Fruit fly (Drosophila melanogaster) whole organism, embryonic: ENCODE data around the gene Crg-1.

Source experiments
- ATbp ChIP-seq: fragments of 200-800 bp; sonication (Bioruptor generic); optimal IDR thresholded peaks from 2 replicates; lab custom pipeline; 2017; ENCODE audit warnings: missing biosample characterization, mild to moderate bottlenecking, missing genetic modification characterization, missing genetic modification reagents
- Asciz ChIP-seq: fragments of 200-800 bp; sonication (Bioruptor generic); optimal IDR thresholded peaks from 2 replicates; lab custom pipeline; 2017; ENCODE audit warnings: missing biosample characterization, mild to moderate bottlenecking, missing genetic modification characterization, missing genetic modification reagents
- B-H1 ChIP-seq: fragments of 200-800 bp; sonication (Bioruptor generic); IDR thresholded peaks from 3 replicates; pipeline ENCODE4 v1.3.6; 2022; ENCODE audit warnings: missing biosample characterization, missing genetic modification characterization
- CG10267 ChIP-seq: fragments of 200-800 bp; sonication (Bioruptor generic); optimal IDR thresholded peaks from 2 replicates; lab custom pipeline; 2018; ENCODE audit warnings: missing biosample characterization, mild to moderate bottlenecking, missing genetic modification characterization, moderate library complexity
- CG11247 ChIP-seq: fragments of 200-800 bp; sonication (Bioruptor generic); IDR thresholded peaks from 2 replicates; pipeline ENCODE4 v1.3.6; 2022; ENCODE audit warnings: missing biosample characterization, missing genetic modification characterization
- CG12219 ChIP-seq: fragments of 200-800 bp; sonication (Bioruptor generic); optimal IDR thresholded peaks from 3 replicates; lab custom pipeline; 2018; ENCODE audit warnings: missing biosample characterization, mild to moderate bottlenecking, missing genetic modification characterization
- CG12769 ChIP-seq: fragments of 200-800 bp; sonication (Bioruptor generic); optimal IDR thresholded peaks from 2 replicates; lab custom pipeline; 2019; ENCODE audit warnings: missing biosample characterization, mild to moderate bottlenecking, missing genetic modification characterization, moderate library complexity
- CG13894 ChIP-seq: fragments of 200-800 bp; sonication (Bioruptor generic); optimal IDR thresholded peaks from 3 replicates; lab custom pipeline; 2018; ENCODE audit warnings: missing biosample characterization, mild to moderate bottlenecking, missing genetic modification characterization, moderate library complexity
- CG17359 ChIP-seq: fragments of 200-800 bp; sonication (Bioruptor generic); optimal IDR thresholded peaks from 3 replicates; lab custom pipeline; 2018; ENCODE audit warnings: missing biosample characterization, mild to moderate bottlenecking, missing genetic modification characterization, moderate library complexity
- CG2116 ChIP-seq: fragments of 200-800 bp; sonication (Bioruptor generic); optimal IDR thresholded peaks from 3 replicates; lab custom pipeline; 2018; ENCODE audit warnings: missing biosample characterization, mild to moderate bottlenecking, missing genetic modification characterization
- CG2129 ChIP-seq: fragments of 200-800 bp; sonication (Bioruptor generic); IDR thresholded peaks from 2 replicates; pipeline ENCODE4 v1.3.6; 2022; ENCODE audit warnings: missing biosample characterization, missing genetic modification characterization; ENCODE audit not compliant: partially characterized antibody
- CG32767 ChIP-seq: fragments of 200-800 bp; sonication (Bioruptor generic); IDR thresholded peaks from 2 replicates; pipeline ENCODE4 v1.3.6; 2022; ENCODE audit warnings: missing biosample characterization, missing genetic modification characterization
- CG4424 ChIP-seq: fragments of 200-800 bp; sonication (Bioruptor generic); optimal IDR thresholded peaks from 3 replicates; lab custom pipeline; 2016; ENCODE audit warnings: missing biosample characterization, missing genetic modification characterization
- CG6791 ChIP-seq: fragments of 200-800 bp; sonication (Bioruptor generic); IDR thresholded peaks from 3 replicates; pipeline ENCODE4 v1.3.6; 2022; ENCODE audit warnings: missing biosample characterization, missing genetic modification characterization; ENCODE audit not compliant: partially characterized antibody
- CG7271 ChIP-seq: fragments of 200-800 bp; sonication (Bioruptor generic); optimal IDR thresholded peaks from 2 replicates; lab custom pipeline; 2018; ENCODE audit warnings: missing biosample characterization, mild to moderate bottlenecking, missing genetic modification characterization, moderate library complexity
- CG8281 ChIP-seq: fragments of 200-800 bp; sonication (Bioruptor generic); optimal IDR thresholded peaks from 2 replicates; lab custom pipeline; 2018; ENCODE audit warnings: missing biosample characterization, mild to moderate bottlenecking, missing genetic modification characterization, moderate library complexity
- CG8359 ChIP-seq: fragments of 200-800 bp; sonication (Bioruptor generic); optimal IDR thresholded peaks from 2 replicates; lab custom pipeline; 2017; ENCODE audit warnings: missing biosample characterization, mild to moderate bottlenecking, missing genetic modification characterization, borderline replicate concordance
- CG9727 ChIP-seq: fragments of 200-800 bp; sonication (Bioruptor generic); optimal IDR thresholded peaks from 3 replicates; lab custom pipeline; 2017; ENCODE audit warnings: missing biosample characterization, mild to moderate bottlenecking, missing genetic modification characterization
- Camta ChIP-seq: fragments of 200-800 bp; sonication (Bioruptor generic); optimal IDR thresholded peaks from 2 replicates; lab custom pipeline; 2016; ENCODE audit warnings: missing biosample characterization, missing genetic modification characterization
- Dip2 ChIP-seq: fragments of 200-800 bp; sonication (Bioruptor generic); IDR thresholded peaks from 2 replicates; pipeline ENCODE4 v1.3.6; 2022; ENCODE audit warnings: missing biosample characterization, missing genetic modification characterization
- E2f2 ChIP-seq: fragments of 200-800 bp; sonication (Bioruptor generic); IDR thresholded peaks from 2 replicates; pipeline ENCODE4 v1.3.6; 2022; ENCODE audit warnings: missing biosample characterization, missing genetic modification characterization
- Ets97D ChIP-seq: fragments of 200-800 bp; sonication (Bioruptor generic); optimal IDR thresholded peaks from 3 replicates; lab custom pipeline; 2016; ENCODE audit warnings: missing biosample characterization, missing genetic modification characterization
- Fer3 ChIP-seq: fragments of 200-800 bp; sonication (Bioruptor generic); optimal IDR thresholded peaks from 2 replicates; lab custom pipeline; 2018; ENCODE audit warnings: missing biosample characterization, mild to moderate bottlenecking, missing genetic modification characterization, moderate library complexity
- Gug ChIP-seq: fragments of 200-800 bp; sonication (Bioruptor generic); IDR thresholded peaks from 4 replicates; pipeline ENCODE4 v1.3.6; 2022; ENCODE audit warnings: missing biosample characterization, missing genetic modification characterization
- Mad ChIP-seq: fragments of 200-800 bp; sonication (Bioruptor generic); optimal IDR thresholded peaks from 2 replicates; lab custom pipeline; 2016; ENCODE audit warnings: missing biosample characterization, missing genetic modification characterization
- Mrtf ChIP-seq: fragments of 200-800 bp; sonication (Bioruptor generic); IDR thresholded peaks from 3 replicates; pipeline ENCODE4 v1.3.6; 2022; ENCODE audit warnings: missing biosample characterization, missing genetic modification characterization
- Myb ChIP-seq: fragments of 200-800 bp; sonication (Bioruptor generic); optimal IDR thresholded peaks from 2 replicates; lab custom pipeline; 2016; ENCODE audit warnings: missing biosample characterization, missing genetic modification characterization
- PHDP ChIP-seq: fragments of 200-800 bp; sonication (Bioruptor generic); optimal IDR thresholded peaks from 3 replicates; lab custom pipeline; 2018; ENCODE audit warnings: missing biosample characterization, mild to moderate bottlenecking, missing genetic modification characterization, moderate library complexity
- Scr ChIP-seq: fragments of 200-800 bp; sonication (Bioruptor generic); IDR thresholded peaks from 2 replicates; pipeline ENCODE4 v1.3.6; 2022; ENCODE audit warnings: missing biosample characterization, missing genetic modification characterization; ENCODE audit not compliant: partially characterized antibody
- Side ChIP-seq: fragments of 200-800 bp; sonication (Bioruptor generic); optimal IDR thresholded peaks from 2 replicates; lab custom pipeline; 2016; ENCODE audit warnings: missing biosample characterization, missing genetic modification characterization
- Trl ChIP-seq, 3 experiments: fragments of >200 bp in 2 of 3; fragments of 200-800 bp in 1 of 3; sonication (Bioruptor generic) in 1 of 3; optimal IDR thresholded peaks; 2 replicates in 1 of 3; 3 replicates in 2 of 3; lab custom pipeline; 2016 to 2017; ENCODE audit warnings: missing biosample characterization in 1 of 3, missing genetic modification characterization in 1 of 3
- abd-A ChIP-seq: fragments of 200-800 bp; sonication (Bioruptor generic); optimal IDR thresholded peaks from 3 replicates; lab custom pipeline; 2019; ENCODE audit warnings: missing biosample characterization, mild to moderate bottlenecking, missing genetic modification characterization, moderate library complexity
- bigmax ChIP-seq: fragments of 200-800 bp; sonication (Bioruptor generic); optimal IDR thresholded peaks from 2 replicates; lab custom pipeline; 2018; ENCODE audit warnings: missing biosample characterization, mild to moderate bottlenecking, missing genetic modification characterization
- bsh ChIP-seq, 2 experiments: fragments of 200-800 bp; sonication (Bioruptor generic); optimal IDR thresholded peaks; 2 replicates each; lab custom pipeline; 2017 to 2018; ENCODE audit warnings: mild to moderate bottlenecking in 2 of 2, missing biosample characterization in 2 of 2, missing genetic modification characterization in 2 of 2, moderate library complexity in 1 of 2
- caup ChIP-seq: fragments of 200-800 bp; sonication (Bioruptor generic); optimal IDR thresholded peaks from 3 replicates; lab custom pipeline; 2017; ENCODE audit warnings: missing biosample characterization, mild to moderate bottlenecking, missing genetic modification characterization, moderate library complexity; ENCODE audit not compliant: severe bottlenecking
- emc ChIP-seq: fragments of 200-800 bp; sonication (Bioruptor generic); optimal IDR thresholded peaks from 2 replicates; lab custom pipeline; 2016; ENCODE audit warnings: missing biosample characterization, missing genetic modification characterization
- gcm ChIP-seq: fragments of 200-800 bp; sonication (Bioruptor generic); optimal IDR thresholded peaks from 2 replicates; lab custom pipeline; 2019; ENCODE audit warnings: missing biosample characterization, mild to moderate bottlenecking, missing genetic modification characterization, moderate library complexity
- inv ChIP-seq: fragments of 200-800 bp; sonication (Bioruptor generic); IDR thresholded peaks from 2 replicates; pipeline ENCODE4 v1.3.6; 2022; ENCODE audit warnings: missing biosample characterization, missing genetic modification characterization; ENCODE audit not compliant: partially characterized antibody
- kah ChIP-seq: fragments of 200-800 bp; sonication (Bioruptor generic); optimal IDR thresholded peaks from 2 replicates; lab custom pipeline; 2018; ENCODE audit warnings: missing biosample characterization, mild to moderate bottlenecking, missing genetic modification characterization
- nmo ChIP-seq: fragments of 200-800 bp; sonication (Bioruptor generic); optimal IDR thresholded peaks from 2 replicates; lab custom pipeline; 2018; ENCODE audit warnings: missing biosample characterization, mild to moderate bottlenecking, missing genetic modification characterization, moderate library complexity
- nom ChIP-seq: fragments of 200-800 bp; sonication (Bioruptor generic); optimal IDR thresholded peaks from 2 replicates; lab custom pipeline; 2017; ENCODE audit warnings: missing biosample characterization, missing genetic modification characterization, mild to moderate bottlenecking, moderate library complexity, missing genetic modification reagents
- org-1 ChIP-seq: fragments of 200-800 bp; sonication (Bioruptor generic); optimal IDR thresholded peaks from 2 replicates; lab custom pipeline; 2017; ENCODE audit warnings: missing biosample characterization, missing genetic modification characterization
- phol ChIP-seq: fragments of 200-800 bp; sonication (Bioruptor generic); optimal IDR thresholded peaks from 3 replicates; lab custom pipeline; 2018; ENCODE audit warnings: missing biosample characterization, mild to moderate bottlenecking, missing genetic modification characterization, moderate library complexity
- row ChIP-seq: fragments of 200-800 bp; sonication (Bioruptor generic); IDR thresholded peaks from 3 replicates; pipeline ENCODE4 v1.3.6; 2022; ENCODE audit warnings: missing biosample characterization, missing genetic modification characterization
- schlank ChIP-seq: fragments of 200-800 bp; sonication (Bioruptor generic); optimal IDR thresholded peaks from 2 replicates; lab custom pipeline; 2018; ENCODE audit warnings: missing biosample characterization, mild to moderate bottlenecking, missing genetic modification characterization
- sisA ChIP-seq: fragments of 200-800 bp; sonication (Bioruptor generic); IDR thresholded peaks from 2 replicates; pipeline ENCODE4 v1.3.6; 2022; ENCODE audit warnings: missing biosample characterization, missing genetic modification characterization
- unc-4 ChIP-seq: fragments of 200-800 bp; sonication (Bioruptor generic); IDR thresholded peaks from 2 replicates; pipeline ENCODE4 v1.3.6; 2022; ENCODE audit warnings: missing biosample characterization, missing genetic modification characterization; ENCODE audit not compliant: partially characterized antibody
- wdn ChIP-seq: fragments of 200-800 bp; sonication (Bioruptor generic); IDR thresholded peaks from 2 replicates; pipeline ENCODE4 v1.3.6; 2022; ENCODE audit warnings: missing biosample characterization, missing genetic modification characterization
- zfh2 ChIP-seq: fragments of 200-800 bp; sonication (Bioruptor generic); optimal IDR thresholded peaks from 2 replicates; lab custom pipeline; 2016; ENCODE audit warnings: missing biosample characterization, missing genetic modification characterization

Gene Crg-1

dm6 chrX:3777236-3777635 is 15.8 kb upstream of the Crg-1 start (continued):
- TF ChIP-seq wdn (no peak), Scr (GFP tag; lab: Robert Waterston, UW) (0 out of 2 replicates have a peak, but pooled peaks have one; percentile 18), emc (GFP tag; lab: Kevin White, UChicago) (no peak), bsh (GFP tag; optimal IDR thresholded peaks at IDR 0.05; lab: Kevin White, UChicago) (peak; percentile 43 to 72), Camta (GFP tag; lab: Kevin White, UChicago) (peak; percentile 55), CG8359 (GFP tag; lab: Kevin White, UChicago) (peak; percentile 27), CG2129 (no peak), Fer3 (tag; lab: Kevin White, UChicago) (peak; percentile 41), CG13894 (peak; percentile 53), Side (GFP tag; lab: Kevin White, UChicago) (peak; percentile 65), inv (GFP tag; lab: Robert Waterston, UW) (no peak), CG8281 (tag; lab: Kevin White, UChicago) (peak; percentile 9), bigmax (GFP tag; lab: Kevin White, UChicago) (peak; percentile 43), CG2116 (GFP tag; lab: Kevin White, UChicago) (peak; percentile 4), Myb (GFP tag; lab: Kevin White, UChicago) (peak; percentile 33), row (GFP tag; lab: Robert Waterston, UW) (no peak; the same call in 2 of the 3 replicates), Mrtf (GFP tag; lab: Robert Waterston, UW) (no peak), gcm (GFP tag; lab: Kevin White, UChicago) (peak; percentile 59), CG10267 (no peak), zfh2 (GFP tag; lab: Kevin White, UChicago) (no peak), Dip2 (no peak), CG12219 (GFP tag; lab: Kevin White, UChicago) (peak; percentile 65), Mad (GFP tag; lab: Kevin White, UChicago) (peak; percentile 46), nom (GFP tag; lab: Kevin White, UChicago) (peak; percentile 87), PHDP (tag; lab: Kevin White, UChicago) (peak; percentile 57), nmo (peak; percentile 0), CG17359 (tag; lab: Kevin White, UChicago) (peak; percentile 44), E2f2 (GFP tag; lab: Robert Waterston, UW) (no peak), Trl (optimal IDR thresholded peaks at IDR 0.05; lab: Kevin White, UChicago) (peak; percentile 77 to 88), Trl (GFP tag; optimal IDR thresholded peaks at IDR 0.05; lab: Kevin White, UChicago) (peak; percentile 73), kah (GFP tag; lab: Kevin White, UChicago) (peak; percentile 79), CG7271 (tag; lab: Kevin White, UChicago) (peak; percentile 3), Ets97D (GFP tag; lab: Kevin White, UChicago) (no peak), CG6791 (GFP tag; lab: Robert Waterston, UW) (no peak), CG4424 (no peak), phol (tag; lab: Kevin White, UChicago) (no peak), schlank (tag; lab: Kevin White, UChicago) (peak; percentile 51), unc-4 (GFP tag; lab: Robert Waterston, UW) (no peak), org-1 (GFP tag; lab: Kevin White, UChicago) (peak; percentile 31), abd-A (tag; lab: Kevin White, UChicago) (peak; percentile 85), CG32767 (GFP tag; lab: Robert Waterston, UW) (no peak), CG12769 (peak; percentile 78), Gug (GFP tag; lab: Robert Waterston, UW) (no peak), sisA (GFP tag; lab: Robert Waterston, UW) (no peak), CG9727 (peak; percentile 58), CG11247 (no peak), caup (GFP tag; lab: Kevin White, UChicago) (peak; percentile 79), Asciz (GFP tag; lab: Kevin White, UChicago) (peak; percentile 66), ATbp (GFP tag; lab: Kevin White, UChicago) (peak; percentile 89), B-H1 (GFP tag; lab: Robert Waterston, UW) (no peak)
